Fruit fly (Drosophila melanogaster) S2 (cell line): Measurements from ENCODE around the gene CG5823.

Experiments
- CG8478 ChIP-seq: fragments of >200 bp; optimal IDR thresholded peaks from 2 replicates; lab custom pipeline; 2018
- CTCF ChIP-seq, 2 experiments: fragments of >200 bp; optimal IDR thresholded peaks; 2 replicates each; lab custom pipeline; 2018

DNA sequence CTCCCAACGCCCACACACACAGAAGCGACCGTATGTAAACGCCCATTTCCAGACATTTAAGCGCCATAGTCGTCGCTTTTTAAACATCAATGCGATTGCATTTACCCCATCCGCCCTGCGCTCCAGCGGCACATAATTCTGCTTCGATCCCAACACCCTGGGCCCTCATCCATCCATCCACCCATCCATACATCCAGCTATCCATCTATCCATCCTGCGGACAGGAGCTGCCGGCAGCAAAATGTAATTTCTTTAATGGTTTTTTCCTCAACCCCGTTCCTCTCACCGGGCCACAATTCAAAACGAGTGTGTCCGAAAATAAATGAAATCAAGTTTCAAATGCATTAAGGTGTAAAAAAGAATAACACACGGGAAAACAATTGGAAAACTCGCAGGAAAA, 15.6 kb upstream of the CG5823 start:
- TF ChIP-seq CTCF (optimal IDR thresholded peaks at IDR 0.05; lab: Kevin White, UChicago) (no peak), CG8478 (lab: Kevin White, UChicago) (no peak)
